2 worm cellular contexts compared by ENCODE assay signal in genomic region chrX:5188977-5189376, ce11.
A peak's percentile ranks its signal among the peaks of the same experiment; 100 is the strongest.
TF ChIP-seq lines count a peak whose summit lies in the region.

Gene zig-6 (minus strand): TSS chrX:5189077.

TF ChIP-seq in whole organism, L1 larva, 84 proteins besides CTCF, POLR2A, EP300 and RAD21:
- TF ChIP-seq zip-4 (GFP tag; optimal IDR thresholded peaks at IDR 0.05; lab: Kevin White, UChicago): no peak
- no peak for TF ChIP-seq isw-1 (GFP tag; IDR thresholded peaks at IDR 0.05; lab: Robert Waterston, UW)
- TF ChIP-seq rnt-1 (tag; optimal IDR thresholded peaks at IDR 0.05; lab: Kevin White, UChicago): peak; percentile 39

TF ChIP-seq in whole organism, L3 larva, 47 proteins besides CTCF, POLR2A, EP300 and RAD21:
- TF ChIP-seq egl-5 (tag; optimal IDR thresholded peaks at IDR 0.05; lab: Kevin White, UChicago): peak; percentile 75
- TF ChIP-seq mml-1 (tag; optimal IDR thresholded peaks at IDR 0.05; lab: Kevin White, UChicago): no peak
- no peak for TF ChIP-seq ceh-16 (tag; optimal IDR thresholded peaks at IDR 0.05; lab: Kevin White, UChicago)
